Worm (Caenorhabditis elegans): ENCODE results near the gene pals-21.

DNA sequence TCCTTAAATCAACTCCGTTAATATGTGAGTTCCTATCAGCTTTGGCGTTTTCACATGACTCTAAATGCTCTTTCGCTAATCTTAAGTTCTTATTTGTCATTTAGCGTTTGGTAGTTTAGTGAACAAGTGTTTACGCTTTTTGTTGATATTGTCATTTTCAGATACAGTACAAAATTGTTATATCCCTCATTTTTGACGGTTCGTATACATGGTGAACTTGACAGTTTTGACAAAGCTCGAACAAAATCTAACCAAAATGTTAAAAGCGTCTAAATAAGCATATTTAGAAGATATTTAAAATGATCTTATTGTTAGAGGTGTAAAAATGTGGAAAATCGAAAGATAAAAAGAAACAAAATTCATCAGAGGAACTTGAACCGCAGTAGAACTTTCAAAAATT is 3.0 kb upstream of the pals-21 start:
- TF ChIP-seq flt-1 (GFP tag; IDR thresholded peaks at IDR 0.05) (no peak), med-1 (GFP tag; optimal IDR thresholded peaks at IDR 0.05; ENCODE audit: insufficient read depth) (no peak), ztf-29 (GFP tag; IDR thresholded peaks at IDR 0.05) (no peak)
